Worm (Caenorhabditis elegans): ENCODE data around the gene mab-7.

Gene mab-7

DNA sequence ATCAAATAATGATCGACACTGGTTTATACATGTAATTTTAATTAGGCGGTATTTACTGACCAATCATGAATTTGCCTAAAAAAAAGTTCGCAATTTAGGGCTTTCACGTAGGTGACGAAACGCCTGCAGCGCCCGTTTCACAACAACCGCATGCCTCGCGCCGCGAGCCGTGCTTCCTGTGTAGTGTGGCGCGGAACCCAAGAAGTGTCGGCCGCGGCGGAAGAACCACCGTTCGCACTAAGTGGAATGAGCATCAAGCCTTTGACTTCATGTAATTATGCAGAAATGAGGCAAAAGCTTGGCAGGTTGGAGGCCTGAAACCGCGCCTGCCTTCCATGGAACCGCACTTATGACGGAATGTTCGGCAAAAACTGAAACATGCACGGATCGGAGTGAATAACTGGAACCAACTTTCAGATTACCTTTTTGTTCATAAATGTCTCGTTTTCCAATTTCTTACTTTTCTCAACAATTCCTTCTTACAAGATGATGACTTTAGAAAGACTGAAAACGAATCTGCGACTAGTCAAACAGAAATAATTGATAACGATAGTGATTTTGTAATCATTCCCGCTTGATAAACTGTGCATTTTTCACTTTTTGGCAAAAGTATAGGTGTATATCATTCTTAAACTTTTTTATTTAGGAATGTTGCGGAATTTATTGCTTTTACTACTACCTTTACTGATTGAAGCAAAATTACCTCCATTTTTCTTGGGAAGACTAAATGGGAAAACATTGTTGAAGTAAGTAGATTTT, 25.7 kb downstream of the mab-7 start, which contains the start of gene F56F10.1:
F56F10.1 (plus strand) TSS at position 647 of the 759 bp plus-strand sequence.
- peak; percentile 87 for TF ChIP-seq zfh-2 (GFP tag; conservative IDR thresholded peaks at IDR 0.05)
- peak; percentile 32 for TF ChIP-seq nhr-80 (tag; optimal IDR thresholded peaks at IDR 0.05)
- no peak for TF ChIP-seq hrde-1 (tag; optimal IDR thresholded peaks at IDR 0.05; ENCODE audit: borderline replicate concordance)
- no peak for TF ChIP-seq lsl-1 (GFP tag; optimal IDR thresholded peaks at IDR 0.05)
- TF ChIP-seq egl-18 (GFP tag; IDR thresholded peaks at IDR 0.05), result no peak
- 0 out of 2 replicates have a peak, but pooled peaks have one; percentile 27 for TF ChIP-seq lin-26 (GFP tag; IDR thresholded peaks at IDR 0.05)
- 0 out of 2 replicates have a peak, but pooled peaks have one; percentile 39 for TF ChIP-seq F39B2.1 (GFP tag; IDR thresholded peaks at IDR 0.05)
- TF ChIP-seq egl-44 (GFP tag; IDR thresholded peaks at IDR 0.05), result no peak
- TF ChIP-seq akir-1 (GFP tag; optimal IDR thresholded peaks at IDR 0.05), result no peak
- TF ChIP-seq ztf-18 (tag; optimal IDR thresholded peaks at IDR 0.05), result no peak
- peak; percentile 43 for TF ChIP-seq hmg-1.2 (GFP tag; IDR thresholded peaks at IDR 0.05)
- TF ChIP-seq cebp-1 (GFP tag; IDR thresholded peaks at IDR 0.05), result no peak
- no peak for TF ChIP-seq cebp-1 (tag; optimal IDR thresholded peaks at IDR 0.05)
- no peak for TF ChIP-seq hsf-1 (GFP tag; IDR thresholded peaks at IDR 0.05)
- TF ChIP-seq B0336.3 (GFP tag; IDR thresholded peaks at IDR 0.05), result no peak
- TF ChIP-seq ztf-6 (GFP tag; IDR thresholded peaks at IDR 0.05), result no peak
- no peak for TF ChIP-seq sea-2 (GFP tag; IDR thresholded peaks at IDR 0.05)
- no peak for TF ChIP-seq somi-1 (GFP tag; optimal IDR thresholded peaks at IDR 0.05)
- peak; percentile 35 for TF ChIP-seq snpc-4 (GFP tag; optimal IDR thresholded peaks at IDR 0.05)
- TF ChIP-seq snpc-4 (tag; optimal IDR thresholded peaks at IDR 0.05), result peak; percentile 20 to 93 (median 72)

ce11 chrX:871020-871419, 26.8 kb downstream of the mab-7 start, which contains the start of gene lgl-1:
Gene lgl-1 (minus strand): TSS chrX:871089.
- TF ChIP-seq F39B2.1 (GFP tag; IDR thresholded peaks at IDR 0.05) (no peak), pha-4 (tag; optimal IDR thresholded peaks at IDR 0.05) (no peak), pbrm-1 (GFP tag; IDR thresholded peaks at IDR 0.05) (no peak), egrh-3 (GFP tag; IDR thresholded peaks at IDR 0.05) (peak; percentile 29; the same call in 1 of the 2 replicates), ceh-91 (GFP tag; IDR thresholded peaks at IDR 0.05) (no peak), rec-8 (tag; optimal IDR thresholded peaks at IDR 0.05) (no peak), F52B5.7 (tag; optimal IDR thresholded peaks at IDR 0.05) (no peak), ztf-26 (tag; optimal IDR thresholded peaks at IDR 0.05) (no peak), F49E8.2 (tag; optimal IDR thresholded peaks at IDR 0.05; ENCODE audit: insufficient read depth) (no peak), lin-40 (tag; optimal IDR thresholded peaks at IDR 0.05) (no peak), hmg-1.2 (GFP tag; IDR thresholded peaks at IDR 0.05) (peak; percentile 83), xnd-1 (tag; optimal IDR thresholded peaks at IDR 0.05) (no peak), aptf-2 (GFP tag; conservative IDR thresholded peaks at IDR 0.05) (no peak), him-1 (tag; optimal IDR thresholded peaks at IDR 0.05) (no peak), T26A5.8 (tag; optimal IDR thresholded peaks at IDR 0.05) (no peak), athp-1 (tag; optimal IDR thresholded peaks at IDR 0.05) (no peak), sdz-38 (tag; optimal IDR thresholded peaks at IDR 0.05) (no peak), B0336.3 (GFP tag; IDR thresholded peaks at IDR 0.05) (no peak), madf-3 (GFP tag; IDR thresholded peaks at IDR 0.05) (0 out of 2 replicates have a peak, but pooled peaks have one; percentile 16), dpl-1 (GFP tag; optimal IDR thresholded peaks at IDR 0.05) (no peak), Y53F4B.3 (GFP tag; IDR thresholded peaks at IDR 0.05) (no peak), gei-17 (GFP tag; optimal IDR thresholded peaks at IDR 0.05) (no peak), dox-1 (GFP tag; IDR thresholded peaks at IDR 0.05) (peak; percentile 58; the same call in 1 of the 2 replicates), let-607 (tag; optimal IDR thresholded peaks at IDR 0.05) (no peak), B0019.2 (GFP tag; conservative IDR thresholded peaks at IDR 0.05) (no peak), Y79H2A.3 (GFP tag; conservative IDR thresholded peaks at IDR 0.05) (no peak), fkh-3 (tag; optimal IDR thresholded peaks at IDR 0.05) (no peak), snpc-3.4 (tag; optimal IDR thresholded peaks at IDR 0.05) (no peak), mcd-1 (GFP tag; IDR thresholded peaks at IDR 0.05) (peak; percentile 41; the same call in 1 of the 2 replicates), tlf-1 (GFP tag; optimal IDR thresholded peaks at IDR 0.05) (no peak)
